Fruit fly (Drosophila melanogaster) whole organism, embryonic: ENCODE data around the gene CG9205.
A peak's percentile ranks its signal among the peaks of the same experiment; 100 is the strongest.

Experiments used
- Blimp-1 ChIP-seq: fragments of 200-800 bp; sonication (Bioruptor generic); optimal IDR thresholded peaks from 3 replicates; lab custom pipeline; 2018; ENCODE audit warnings: missing biosample characterization, missing genetic modification characterization, mild to moderate bottlenecking, moderate library complexity, missing genetic modification reagents
- CG10147 ChIP-seq: fragments of 200-800 bp; sonication (Bioruptor generic); optimal IDR thresholded peaks from 2 replicates; lab custom pipeline; 2019; ENCODE audit warnings: missing biosample characterization, mild to moderate bottlenecking, missing genetic modification characterization, moderate library complexity
- CG10959 ChIP-seq: fragments of 200-800 bp; sonication (Bioruptor generic); IDR thresholded peaks from 2 replicates; pipeline ENCODE4 v1.3.6; 2022; ENCODE audit warnings: missing biosample characterization, missing genetic modification characterization
- CG12071 ChIP-seq: fragments of 200-800 bp; sonication (Bioruptor generic); optimal IDR thresholded peaks from 3 replicates; lab custom pipeline; 2018; ENCODE audit warnings: missing biosample characterization, mild to moderate bottlenecking, missing genetic modification characterization
- CG14014 ChIP-seq: fragments of 200-800 bp; sonication (Bioruptor generic); IDR thresholded peaks from 2 replicates; pipeline ENCODE4 v1.3.6; 2022; ENCODE audit warnings: missing biosample characterization, missing genetic modification characterization
- CG14667 ChIP-seq: fragments of 200-800 bp; sonication (Bioruptor generic); IDR thresholded peaks from 2 replicates; pipeline ENCODE4 v1.3.6; 2022; ENCODE audit warnings: missing biosample characterization, missing genetic modification characterization
- CG1603 ChIP-seq: fragments of 200-800 bp; sonication (Bioruptor generic); optimal IDR thresholded peaks from 2 replicates; lab custom pipeline; 2019; ENCODE audit warnings: missing biosample characterization, mild to moderate bottlenecking, missing genetic modification characterization, moderate library complexity
- CG17186 ChIP-seq: fragments of 200-800 bp; sonication (Bioruptor generic); optimal IDR thresholded peaks from 3 replicates; lab custom pipeline; 2017; ENCODE audit warnings: missing biosample characterization, missing genetic modification reagents, missing genetic modification characterization
- CG17829 ChIP-seq: fragments of 200-800 bp; optimal IDR thresholded peaks from 2 replicates; lab custom pipeline; 2019; ENCODE audit warnings: missing biosample characterization, mild to moderate bottlenecking, missing genetic modification characterization, moderate library complexity
- CG2889 ChIP-seq: fragments of 200-800 bp; sonication (Bioruptor generic); IDR thresholded peaks from 3 replicates; pipeline ENCODE4 v1.3.6; 2022; ENCODE audit warnings: missing biosample characterization, missing genetic modification characterization
- CG31224 ChIP-seq: fragments of 200-800 bp; sonication (Bioruptor generic); IDR thresholded peaks from 2 replicates; pipeline ENCODE4 v1.3.6; 2022; ENCODE audit warnings: missing biosample characterization, missing genetic modification characterization
- CG31441 ChIP-seq: fragments of 200-800 bp; sonication (Bioruptor generic); IDR thresholded peaks from 2 replicates; pipeline ENCODE4 v1.3.6; 2022; ENCODE audit warnings: missing biosample characterization, missing genetic modification characterization
- CG4820 ChIP-seq: fragments of 200-800 bp; sonication (Bioruptor generic); optimal IDR thresholded peaks from 3 replicates; lab custom pipeline; 2016; ENCODE audit warnings: missing biosample characterization, missing genetic modification characterization
- CG6272 ChIP-seq: fragments of 200-800 bp; sonication (Bioruptor generic); IDR thresholded peaks from 2 replicates; pipeline ENCODE4 v1.3.6; 2022; ENCODE audit warnings: missing biosample characterization, missing genetic modification characterization
- CG6683 ChIP-seq: fragments of 200-800 bp; sonication (Bioruptor generic); optimal IDR thresholded peaks from 2 replicates; lab custom pipeline; 2017; ENCODE audit warnings: missing biosample characterization, mild to moderate bottlenecking, missing genetic modification characterization, missing genetic modification reagents
- CG6689 ChIP-seq: fragments of 200-800 bp; sonication (Bioruptor generic); IDR thresholded peaks from 2 replicates; pipeline ENCODE4 v1.3.6; 2022; ENCODE audit warnings: missing biosample characterization, missing genetic modification characterization
- CG7372 ChIP-seq: fragments of 200-800 bp; sonication (Bioruptor generic); IDR thresholded peaks from 2 replicates; pipeline ENCODE4 v1.3.6; 2022; ENCODE audit warnings: missing biosample characterization, missing genetic modification characterization
- CG8388 ChIP-seq: fragments of 200-800 bp; sonication (Bioruptor generic); optimal IDR thresholded peaks from 2 replicates; lab custom pipeline; 2019; ENCODE audit warnings: missing biosample characterization, mild to moderate bottlenecking, missing genetic modification characterization, moderate library complexity
- CkIIα-i1 ChIP-seq: fragments of 200-800 bp; sonication (Bioruptor generic); IDR thresholded peaks from 2 replicates; pipeline ENCODE4 v1.3.6; 2022; ENCODE audit warnings: missing biosample characterization, missing genetic modification characterization
- Dek ChIP-seq: fragments of 200-800 bp; sonication (Bioruptor generic); optimal IDR thresholded peaks from 3 replicates; lab custom pipeline; 2019; ENCODE audit warnings: missing biosample characterization, mild to moderate bottlenecking, missing genetic modification characterization, moderate library complexity
- Dip2 ChIP-seq: fragments of 200-800 bp; sonication (Bioruptor generic); IDR thresholded peaks from 2 replicates; pipeline ENCODE4 v1.3.6; 2022; ENCODE audit warnings: missing biosample characterization, missing genetic modification characterization
- Kr ChIP-seq: fragments of 200-800 bp; sonication (Bioruptor generic); optimal IDR thresholded peaks from 2 replicates; lab custom pipeline; 2017; ENCODE audit warnings: missing biosample characterization, mild to moderate bottlenecking, missing genetic modification characterization
- Oli ChIP-seq: fragments of 200-800 bp; sonication (Bioruptor generic); optimal IDR thresholded peaks from 2 replicates; lab custom pipeline; 2018; ENCODE audit warnings: missing biosample characterization, mild to moderate bottlenecking, missing genetic modification characterization, moderate library complexity
- Scr ChIP-seq: fragments of 200-800 bp; sonication (Bioruptor generic); IDR thresholded peaks from 2 replicates; pipeline ENCODE4 v1.3.6; 2022; ENCODE audit warnings: missing biosample characterization, missing genetic modification characterization; ENCODE audit not compliant: partially characterized antibody
- Six4 ChIP-seq: fragments of 200-800 bp; sonication (Bioruptor generic); optimal IDR thresholded peaks from 2 replicates; lab custom pipeline; 2016; ENCODE audit warnings: missing biosample characterization, missing genetic modification characterization
- Spps ChIP-seq: fragments of 200-800 bp; sonication (Bioruptor generic); optimal IDR thresholded peaks from 2 replicates; lab custom pipeline; 2018; ENCODE audit warnings: missing biosample characterization, mild to moderate bottlenecking, missing genetic modification characterization
- al ChIP-seq: fragments of 200-800 bp; sonication (Bioruptor generic); IDR thresholded peaks from 2 replicates; pipeline ENCODE4 v1.3.6; 2022; ENCODE audit warnings: missing biosample characterization, missing genetic modification characterization
- ase ChIP-seq: fragments of 200-800 bp; sonication (Bioruptor generic); IDR thresholded peaks from 3 replicates; pipeline ENCODE4 v1.3.6; 2022; ENCODE audit warnings: missing biosample characterization, missing genetic modification characterization
- br ChIP-seq: fragments of >200 bp; optimal IDR thresholded peaks from 2 replicates; lab custom pipeline; 2017
- da ChIP-seq: fragments of 200-800 bp; sonication (Bioruptor generic); optimal IDR thresholded peaks from 2 replicates; lab custom pipeline; 2016; ENCODE audit warnings: missing biosample characterization, missing genetic modification characterization
- esg ChIP-seq: fragments of 200-800 bp; sonication (Bioruptor generic); conservative IDR thresholded peaks from 2 replicates; pipeline ENCODE4 v1.3.6; 2022; ENCODE audit warnings: missing biosample characterization, missing genetic modification characterization
- exex ChIP-seq: fragments of 200-800 bp; sonication (Bioruptor generic); optimal IDR thresholded peaks from 4 replicates; lab custom pipeline; 2018; ENCODE audit warnings: missing biosample characterization, mild to moderate bottlenecking, missing genetic modification characterization, moderate library complexity
- eyg ChIP-seq: fragments of 200-800 bp; sonication (Bioruptor generic); optimal IDR thresholded peaks from 3 replicates; lab custom pipeline; 2016; ENCODE audit warnings: missing biosample characterization, missing genetic modification characterization
- fru ChIP-seq: fragments of >200 bp; optimal IDR thresholded peaks from 2 replicates; lab custom pipeline; 2017
- ftz-f1 ChIP-seq: fragments of 200-800 bp; sonication (Bioruptor generic); optimal IDR thresholded peaks from 2 replicates; lab custom pipeline; 2016; ENCODE audit warnings: missing biosample characterization, missing genetic modification characterization
- grau ChIP-seq: fragments of 200-800 bp; optimal IDR thresholded peaks from 3 replicates; lab custom pipeline; 2019; ENCODE audit warnings: missing biosample characterization, mild to moderate bottlenecking, missing genetic modification characterization, moderate library complexity
- inv ChIP-seq: fragments of 200-800 bp; sonication (Bioruptor generic); IDR thresholded peaks from 2 replicates; pipeline ENCODE4 v1.3.6; 2022; ENCODE audit warnings: missing biosample characterization, missing genetic modification characterization; ENCODE audit not compliant: partially characterized antibody
- jumu ChIP-seq: fragments of 200-800 bp; sonication (Bioruptor generic); optimal IDR thresholded peaks from 3 replicates; lab custom pipeline; 2016; ENCODE audit warnings: missing biosample characterization, missing genetic modification characterization
- ken ChIP-seq: fragments of 200-800 bp; sonication (Bioruptor generic); IDR thresholded peaks from 3 replicates; pipeline ENCODE4 v1.3.6; 2022; ENCODE audit warnings: missing biosample characterization, missing genetic modification characterization
- mld ChIP-seq: fragments of 200-800 bp; sonication (Bioruptor generic); IDR thresholded peaks from 3 replicates; pipeline ENCODE4 v1.3.6; 2022; ENCODE audit warnings: missing biosample characterization, missing genetic modification characterization; ENCODE audit not compliant: partially characterized antibody
- otp ChIP-seq: fragments of 200-800 bp; sonication (Bioruptor generic); IDR thresholded peaks from 3 replicates; pipeline ENCODE4, ENCODE4 v1.3.6; 2022; ENCODE audit warnings: missing biosample characterization, missing genetic modification characterization
- peb ChIP-seq: fragments of 200-800 bp; sonication (Bioruptor generic); IDR thresholded peaks from 2 replicates; pipeline ENCODE4 v1.3.6; 2022; ENCODE audit warnings: missing biosample characterization, missing genetic modification characterization
- ranshi ChIP-seq: fragments of 200-800 bp; sonication (Bioruptor generic); IDR thresholded peaks from 2 replicates; pipeline ENCODE4 v1.3.6; 2022; ENCODE audit warnings: missing biosample characterization, missing genetic modification characterization
- salm ChIP-seq: fragments of 200-800 bp; sonication (Bioruptor generic); optimal IDR thresholded peaks from 2 replicates; lab custom pipeline; 2018; ENCODE audit warnings: missing biosample characterization, mild to moderate bottlenecking, missing genetic modification characterization
- sim ChIP-seq: fragments of 200-800 bp; sonication (Bioruptor generic); IDR thresholded peaks from 2 replicates; pipeline ENCODE4 v1.3.6; 2022; ENCODE audit warnings: missing biosample characterization, missing genetic modification characterization
- slbo ChIP-seq: fragments of 200-800 bp; sonication (Bioruptor generic); IDR thresholded peaks from 2 replicates; pipeline ENCODE4 v1.3.6; 2022; ENCODE audit warnings: missing biosample characterization, missing genetic modification characterization
- slou ChIP-seq: fragments of 200-800 bp; sonication (Bioruptor generic); optimal IDR thresholded peaks from 3 replicates; lab custom pipeline; 2016; ENCODE audit warnings: missing biosample characterization, missing genetic modification characterization
- sug ChIP-seq: fragments of 200-800 bp; optimal IDR thresholded peaks from 2 replicates; lab custom pipeline; 2019; ENCODE audit warnings: missing biosample characterization, mild to moderate bottlenecking, missing genetic modification characterization, moderate library complexity
- tin ChIP-seq: fragments of 200-800 bp; sonication (Bioruptor generic); optimal IDR thresholded peaks from 3 replicates; lab custom pipeline; 2016; ENCODE audit warnings: missing biosample characterization, missing genetic modification characterization
- tio ChIP-seq: fragments of 200-800 bp; sonication (Bioruptor generic); optimal IDR thresholded peaks from 2 replicates; lab custom pipeline; 2017; ENCODE audit warnings: missing biosample characterization, missing genetic modification characterization, inconsistent platforms
- tna ChIP-seq: fragments of 200-800 bp; sonication (Bioruptor generic); IDR thresholded peaks from 2 replicates; pipeline ENCODE4 v1.3.6; 2022; ENCODE audit warnings: missing biosample characterization, missing genetic modification characterization; ENCODE audit not compliant: partially characterized antibody
- yki ChIP-seq: fragments of >200 bp; optimal IDR thresholded peaks from 3 replicates; lab custom pipeline; 2018

The CG9205 gene

DNA sequence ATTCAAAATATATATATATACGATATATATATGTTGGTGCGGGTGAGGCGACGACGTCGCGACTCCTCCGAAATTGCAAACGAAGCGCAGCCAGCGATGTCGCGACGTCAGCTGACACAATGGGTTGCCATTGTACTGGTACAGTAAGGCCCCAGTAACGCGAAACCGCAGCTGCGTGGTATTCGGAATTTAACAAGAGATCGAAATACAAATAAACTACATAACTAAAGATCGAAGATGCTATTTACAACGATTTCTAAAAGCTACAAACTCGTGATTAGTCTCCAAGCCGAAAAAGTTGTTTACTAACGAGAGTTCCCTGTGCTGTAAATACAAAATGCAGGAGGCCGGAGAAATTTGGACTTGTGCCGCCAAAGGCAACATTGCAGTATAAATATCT lies 1.9 kb upstream of the CG9205 start (continued):
- TF ChIP-seq CG2889 (GFP tag; lab: Robert Waterston, UW) (peak; percentile 67; the same call in 2 of the 3 replicates), otp (peak; percentile 89), ken (peak; percentile 82; the same call in 2 of the 3 replicates), fru (lab: Kevin White, UChicago) (no peak), salm (tag; lab: Kevin White, UChicago) (peak; percentile 45), CG1603 (peak; percentile 88), Dek (no peak), Spps (peak; percentile 18), CkIIα-i1 (no peak), sim (GFP tag; lab: Robert Waterston, UW) (no peak), slbo (peak; percentile 63), yki (no peak), CG10147 (GFP tag; lab: Kevin White, UChicago) (peak; percentile 35), exex (no peak), Dip2 (GFP tag; lab: Robert Waterston, UW) (no peak), CG6272 (GFP tag; lab: Robert Waterston, UW) (peak; percentile 46; the same call in 1 of the 2 replicates), Kr (GFP tag; lab: Kevin White, UChicago) (no peak), Oli (tag; lab: Kevin White, UChicago) (peak; percentile 82), ftz-f1 (GFP tag; lab: Kevin White, UChicago) (no peak), grau (peak; percentile 95), Scr (GFP tag; lab: Robert Waterston, UW) (no peak), CG14014 (GFP tag; lab: Robert Waterston, UW) (peak; percentile 52; the same call in 1 of the 2 replicates), CG8388 (peak; percentile 80), jumu (GFP tag; lab: Kevin White, UChicago) (peak; percentile 60), slou (GFP tag; lab: Kevin White, UChicago) (no peak), CG12071 (peak; percentile 65), da (GFP tag; lab: Kevin White, UChicago) (peak; percentile 46), mld (no peak), tna (GFP tag; lab: Robert Waterston, UW) (no peak), Six4 (peak; percentile 37), CG17186 (GFP tag; lab: Kevin White, UChicago) (peak; percentile 26), peb (GFP tag; lab: Robert Waterston, UW) (peak; percentile 53; the same call in 1 of the 2 replicates), inv (GFP tag; lab: Robert Waterston, UW) (no peak), CG31441 (peak; percentile 77), CG14667 (GFP tag; lab: Robert Waterston, UW) (peak; percentile 68), ase (GFP tag; lab: Robert Waterston, UW) (peak; percentile 81), br (lab: Kevin White, UChicago) (no peak), sug (tag; lab: Kevin White, UChicago) (peak; percentile 27), CG6683 (no peak), CG17829 (tag; lab: Kevin White, UChicago) (peak; percentile 79), tio (GFP tag; lab: Kevin White, UChicago) (peak; percentile 46), eyg (no peak), tin (GFP tag; lab: Kevin White, UChicago) (peak; percentile 79), Blimp-1 (peak; percentile 82), CG31224 (GFP tag; lab: Robert Waterston, UW) (0 out of 2 replicates have a peak, but pooled peaks have one; percentile 26), esg (GFP tag; lab: Robert Waterston, UW) (peak; percentile 75), CG10959 (peak; percentile 79), al (no peak), ranshi (peak; percentile 76; the same call in 1 of the 2 replicates), CG6689 (GFP tag; lab: Robert Waterston, UW) (peak; percentile 82), CG4820 (GFP tag; lab: Kevin White, UChicago) (peak; percentile 73), CG7372 (GFP tag; lab: Robert Waterston, UW) (0 out of 2 replicates have a peak, but pooled peaks have one; percentile 36)
